Fruit fly (Drosophila melanogaster) whole organism, adult: ENCODE results near the gene peb.

Experiments used
- CG11617 ChIP-seq: fragments of 200-800 bp; sonication (Bioruptor generic); optimal IDR thresholded peaks from 2 replicates; lab custom pipeline; 2017; ENCODE audit warnings: mild to moderate bottlenecking, missing biosample characterization, missing genetic modification reagents, missing genetic modification characterization
- CG14711 ChIP-seq: fragments of 200-800 bp; sonication (Bioruptor generic); optimal IDR thresholded peaks from 2 replicates; lab custom pipeline; 2018; ENCODE audit warnings: missing biosample characterization, mild to moderate bottlenecking, missing genetic modification characterization, moderate library complexity
- CG33017 ChIP-seq: fragments of 200-800 bp; sonication (Bioruptor generic); optimal IDR thresholded peaks from 2 replicates; lab custom pipeline; 2018; ENCODE audit warnings: missing biosample characterization, mild to moderate bottlenecking, missing genetic modification characterization, moderate library complexity
- Clk ChIP-seq: fragments of 200-800 bp; sonication (Bioruptor generic); optimal IDR thresholded peaks from 2 replicates; lab custom pipeline; 2017; ENCODE audit warnings: missing biosample characterization, missing genetic modification characterization
- cic ChIP-seq: fragments of 200-800 bp; sonication (Bioruptor generic); optimal IDR thresholded peaks from 2 replicates; lab custom pipeline; 2017; ENCODE audit warnings: missing biosample characterization, mild to moderate bottlenecking, missing genetic modification characterization, moderate library complexity
- kay ChIP-seq: fragments of 200-800 bp; sonication (Bioruptor generic); peaks from one replicate; lab custom pipeline; 2016; ENCODE audit warnings: missing biosample characterization, missing genetic modification characterization, borderline replicate concordance
- ovo ChIP-seq: fragments of 200-800 bp; sonication (Bioruptor generic); optimal IDR thresholded peaks from 2 replicates; lab custom pipeline; 2016; ENCODE audit warnings: missing biosample characterization, missing genetic modification characterization
- pad ChIP-seq: fragments of 200-800 bp; sonication (Bioruptor generic); optimal IDR thresholded peaks from 3 replicates; lab custom pipeline; 2017; ENCODE audit warnings: missing biosample characterization, missing genetic modification characterization, mild to moderate bottlenecking, moderate library complexity, missing genetic modification reagents

DNA sequence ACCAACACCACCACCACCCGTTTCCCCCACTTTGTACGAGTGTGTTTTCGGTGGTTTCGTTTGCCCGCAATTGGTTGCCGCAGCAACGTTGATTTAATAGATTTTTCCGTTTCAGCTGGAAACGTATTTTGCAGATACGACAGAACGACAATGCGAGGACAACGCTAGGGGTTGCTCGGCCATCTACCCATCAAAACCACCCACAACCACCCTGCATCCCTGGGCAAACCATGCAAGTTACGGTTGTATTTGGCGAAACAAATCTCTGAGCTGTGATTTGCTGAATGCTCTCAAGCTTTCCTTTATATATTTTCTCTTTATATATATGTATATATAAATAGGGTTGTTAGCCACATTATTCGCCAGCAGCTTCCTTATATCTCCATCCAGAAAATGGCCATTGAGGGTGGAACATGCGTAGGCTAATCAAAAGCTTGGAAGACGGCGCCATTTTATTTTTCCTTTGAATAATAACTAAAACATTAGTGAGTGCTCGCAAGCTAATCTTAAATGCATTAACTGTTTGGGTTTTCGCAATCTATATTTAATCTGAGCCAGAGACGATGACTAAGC lies 17.4 kb upstream of the peb start:
- TF ChIP-seq kay, result no peak
- no peak for TF ChIP-seq ovo
- no peak for TF ChIP-seq pad (GFP tag; lab: Kevin White, UChicago)
- TF ChIP-seq CG33017 (tag; lab: Kevin White, UChicago), result no peak
- TF ChIP-seq cic (GFP tag; lab: Kevin White, UChicago), result no peak
- TF ChIP-seq Clk (GFP tag; lab: Kevin White, UChicago), result no peak
- TF ChIP-seq CG11617 (GFP tag; lab: Kevin White, UChicago), result no peak
- TF ChIP-seq CG14711 (tag; lab: Kevin White, UChicago), result no peak
